Fruit fly (Drosophila melanogaster) whole organism, embryonic: ENCODE measurements around the gene CG15431.

Source experiments
- ATbp ChIP-seq: fragments of 200-800 bp; sonication (Bioruptor generic); optimal IDR thresholded peaks from 2 replicates; lab custom pipeline; 2017; ENCODE audit warnings: missing biosample characterization, mild to moderate bottlenecking, missing genetic modification characterization, missing genetic modification reagents
- Aef1 ChIP-seq: fragments of 200-800 bp; sonication (Bioruptor generic); IDR thresholded peaks from 3 replicates; pipeline ENCODE4 v1.3.6; 2022; ENCODE audit warnings: missing biosample characterization, missing genetic modification characterization
- BEAF-32 ChIP-seq: fragments of 200-800 bp; sonication (Bioruptor generic); optimal IDR thresholded peaks from 3 replicates; lab custom pipeline; 2017; ENCODE audit warnings: missing biosample characterization, missing genetic modification characterization, mild to moderate bottlenecking, moderate library complexity, missing genetic modification reagents
- CG11085 ChIP-seq: fragments of 200-800 bp; sonication (Bioruptor generic); IDR thresholded peaks from 2 replicates; pipeline ENCODE4 v1.3.6; 2022; ENCODE audit warnings: missing biosample characterization, missing genetic modification characterization
- CG11696 ChIP-seq: fragments of 200-800 bp; sonication (Bioruptor generic); IDR thresholded peaks from 2 replicates; pipeline ENCODE4 v1.3.6; 2022; ENCODE audit warnings: missing biosample characterization, missing genetic modification characterization
- CG12219 ChIP-seq: fragments of 200-800 bp; sonication (Bioruptor generic); optimal IDR thresholded peaks from 3 replicates; lab custom pipeline; 2018; ENCODE audit warnings: missing biosample characterization, mild to moderate bottlenecking, missing genetic modification characterization
- CG12236 ChIP-seq: fragments of 200-800 bp; sonication (Bioruptor generic); optimal IDR thresholded peaks from 2 replicates; lab custom pipeline; 2016; ENCODE audit warnings: missing biosample characterization, missing genetic modification characterization
- CG13123 ChIP-seq: fragments of 200-800 bp; sonication (Bioruptor generic); optimal IDR thresholded peaks from 2 replicates; lab custom pipeline; 2016; ENCODE audit warnings: missing biosample characterization, missing genetic modification characterization
- CG13894 ChIP-seq: fragments of 200-800 bp; sonication (Bioruptor generic); optimal IDR thresholded peaks from 3 replicates; lab custom pipeline; 2018; ENCODE audit warnings: missing biosample characterization, mild to moderate bottlenecking, missing genetic modification characterization, moderate library complexity
- CG14050 ChIP-seq: fragments of 200-800 bp; sonication (Bioruptor generic); IDR thresholded peaks from 3 replicates; pipeline ENCODE4 v1.3.6; 2022; ENCODE audit warnings: missing biosample characterization, missing genetic modification characterization
- CG16813 ChIP-seq: fragments of 200-800 bp; sonication (Bioruptor generic); IDR thresholded peaks from 3 replicates; pipeline ENCODE4 v1.3.6; 2022; ENCODE audit warnings: missing biosample characterization, missing genetic modification characterization; ENCODE audit not compliant: partially characterized antibody
- CG17359 ChIP-seq: fragments of 200-800 bp; sonication (Bioruptor generic); optimal IDR thresholded peaks from 3 replicates; lab custom pipeline; 2018; ENCODE audit warnings: missing biosample characterization, mild to moderate bottlenecking, missing genetic modification characterization, moderate library complexity
- CG17912 ChIP-seq: fragments of 200-800 bp; sonication (Bioruptor generic); optimal IDR thresholded peaks from 2 replicates; lab custom pipeline; 2018; ENCODE audit warnings: missing biosample characterization, mild to moderate bottlenecking, missing genetic modification characterization
- CG1792 ChIP-seq: fragments of 200-800 bp; sonication (Bioruptor generic); optimal IDR thresholded peaks from 2 replicates; lab custom pipeline; 2016; ENCODE audit warnings: missing biosample characterization, missing genetic modification characterization
- CG18619 ChIP-seq: fragments of 200-800 bp; sonication (Bioruptor generic); optimal IDR thresholded peaks from 3 replicates; lab custom pipeline; 2017; ENCODE audit warnings: missing biosample characterization, mild to moderate bottlenecking, missing genetic modification characterization
- CG30403 ChIP-seq: fragments of 200-800 bp; sonication (Bioruptor generic); optimal IDR thresholded peaks from 3 replicates; lab custom pipeline; 2016; ENCODE audit warnings: missing biosample characterization, missing genetic modification characterization
- CG33213 ChIP-seq: fragments of 200-800 bp; sonication (Bioruptor generic); optimal IDR thresholded peaks from 3 replicates; lab custom pipeline; 2016; ENCODE audit warnings: missing biosample characterization, missing genetic modification characterization
- CG3995 ChIP-seq: fragments of 200-800 bp; sonication (Bioruptor generic); optimal IDR thresholded peaks from 3 replicates; lab custom pipeline; 2016; ENCODE audit warnings: missing biosample characterization, missing genetic modification characterization
- CG43689 ChIP-seq: fragments of 200-800 bp; sonication (Bioruptor generic); IDR thresholded peaks from 2 replicates; pipeline ENCODE4 v1.3.6; 2022; ENCODE audit warnings: missing biosample characterization, missing genetic modification characterization
- CG4404 ChIP-seq: fragments of 200-800 bp; sonication (Bioruptor generic); IDR thresholded peaks from 2 replicates; pipeline ENCODE4 v1.3.6; 2022; ENCODE audit warnings: missing biosample characterization, missing genetic modification characterization
- CG6813 ChIP-seq: fragments of 200-800 bp; sonication (Bioruptor generic); optimal IDR thresholded peaks from 2 replicates; lab custom pipeline; 2017; ENCODE audit warnings: missing biosample characterization, missing genetic modification characterization, mild to moderate bottlenecking, moderate library complexity, missing genetic modification reagents
- CG7372 ChIP-seq: fragments of 200-800 bp; sonication (Bioruptor generic); IDR thresholded peaks from 2 replicates; pipeline ENCODE4 v1.3.6; 2022; ENCODE audit warnings: missing biosample characterization, missing genetic modification characterization
- CHES-1-like ChIP-seq: fragments of 200-800 bp; sonication (Bioruptor generic); optimal IDR thresholded peaks from 2 replicates; lab custom pipeline; 2016; ENCODE audit warnings: missing biosample characterization, missing genetic modification characterization
- D19B ChIP-seq: fragments of 200-800 bp; sonication (Bioruptor generic); optimal IDR thresholded peaks from 2 replicates; lab custom pipeline; 2017; ENCODE audit warnings: missing biosample characterization, mild to moderate bottlenecking, missing genetic modification characterization
- Elba2 ChIP-seq: fragments of 200-800 bp; sonication (Bioruptor generic); optimal IDR thresholded peaks from 3 replicates; lab custom pipeline; 2016; ENCODE audit warnings: missing biosample characterization, missing genetic modification characterization
- Gsc ChIP-seq: fragments of 200-800 bp; sonication (Bioruptor generic); IDR thresholded peaks from 2 replicates; pipeline ENCODE4 v1.3.6; 2022; ENCODE audit warnings: missing biosample characterization, missing genetic modification characterization
- HmgZ ChIP-seq: fragments of 200-800 bp; sonication (Bioruptor generic); optimal IDR thresholded peaks from 2 replicates; lab custom pipeline; 2018; ENCODE audit warnings: missing biosample characterization, mild to moderate bottlenecking, missing genetic modification characterization
- Hmr ChIP-seq: fragments of 200-800 bp; sonication (Bioruptor generic); optimal IDR thresholded peaks from 3 replicates; lab custom pipeline; 2017; ENCODE audit warnings: mild to moderate bottlenecking, missing biosample characterization, missing genetic modification reagents, missing genetic modification characterization
- Hr3 ChIP-seq: fragments of 200-800 bp; sonication (Bioruptor generic); optimal IDR thresholded peaks from 3 replicates; lab custom pipeline; 2016; ENCODE audit warnings: missing biosample characterization, missing genetic modification characterization
- Hr39 ChIP-seq: fragments of >200 bp; optimal IDR thresholded peaks from 2 replicates; lab custom pipeline; 2017
- MESR4 ChIP-seq: fragments of 200-800 bp; sonication (Bioruptor generic); optimal IDR thresholded peaks from 2 replicates; lab custom pipeline; 2018; ENCODE audit warnings: missing biosample characterization, mild to moderate bottlenecking, missing genetic modification characterization, moderate library complexity
- Scr ChIP-seq: fragments of 200-800 bp; sonication (Bioruptor generic); IDR thresholded peaks from 2 replicates; pipeline ENCODE4 v1.3.6; 2022; ENCODE audit warnings: missing biosample characterization, missing genetic modification characterization; ENCODE audit not compliant: partially characterized antibody
- Sin3A ChIP-seq: fragments of >200 bp; optimal IDR thresholded peaks from 2 replicates; lab custom pipeline; 2018
- Stat92E ChIP-seq, 3 experiments: fragments of >200 bp in 2 of 3; fragments of 200-800 bp in 1 of 3; sonication (Bioruptor generic) in 1 of 3; optimal IDR thresholded peaks; 2 replicates each; lab custom pipeline; 2017 to 2019; ENCODE audit warnings: missing biosample characterization in 3 of 3, missing genetic modification characterization in 3 of 3, mild to moderate bottlenecking in 1 of 3, moderate library complexity in 1 of 3
- bcd ChIP-seq: fragments of 200-800 bp; sonication (Bioruptor generic); optimal IDR thresholded peaks from 2 replicates; lab custom pipeline; 2017; ENCODE audit warnings: missing biosample characterization, mild to moderate bottlenecking, missing genetic modification characterization
- btn ChIP-seq: fragments of 200-800 bp; sonication (Bioruptor generic); optimal IDR thresholded peaks from 2 replicates; lab custom pipeline; 2016; ENCODE audit warnings: missing biosample characterization, missing genetic modification characterization
- ci ChIP-seq: fragments of 200-800 bp; sonication (Bioruptor generic); IDR thresholded peaks from 3 replicates; pipeline ENCODE4 v1.3.6; 2022; ENCODE audit warnings: missing biosample characterization, missing genetic modification characterization
- corto ChIP-seq: fragments of 200-800 bp; sonication (Bioruptor generic); optimal IDR thresholded peaks from 2 replicates; lab custom pipeline; 2016; ENCODE audit warnings: missing biosample characterization, mild to moderate bottlenecking, missing genetic modification characterization, moderate library complexity
- dati ChIP-seq: fragments of 200-800 bp; sonication (Bioruptor generic); IDR thresholded peaks from 2 replicates; pipeline ENCODE4 v1.3.6; 2022; ENCODE audit warnings: missing biosample characterization, missing genetic modification characterization
- dimm ChIP-seq: fragments of 200-800 bp; sonication (Bioruptor generic); IDR thresholded peaks from 2 replicates; pipeline ENCODE4 v1.3.6; 2022; ENCODE audit warnings: missing biosample characterization, missing genetic modification characterization
- eyg ChIP-seq: fragments of 200-800 bp; sonication (Bioruptor generic); optimal IDR thresholded peaks from 3 replicates; lab custom pipeline; 2016; ENCODE audit warnings: missing biosample characterization, missing genetic modification characterization
- fru ChIP-seq: fragments of >200 bp; optimal IDR thresholded peaks from 2 replicates; lab custom pipeline; 2017
- her ChIP-seq: fragments of 200-800 bp; sonication (Bioruptor generic); optimal IDR thresholded peaks from 2 replicates; lab custom pipeline; 2016; ENCODE audit warnings: missing biosample characterization, missing genetic modification characterization
- pan ChIP-seq, 4 experiments: fragments of >200 bp in 3 of 4; fragments of 200-800 bp in 1 of 4; sonication (Bioruptor generic) in 1 of 4; optimal IDR thresholded peaks in 3 of 4; IDR thresholded peaks in 1 of 4; 2 replicates each; pipeline versions ENCODE4 v1.3.6 to Lab custom; 2017 to 2022; ENCODE audit warnings: missing biosample characterization in 2 of 4, missing genetic modification characterization in 2 of 4, mixed read lengths in 1 of 4
- pb ChIP-seq: fragments of 200-800 bp; sonication (Bioruptor generic); optimal IDR thresholded peaks from 3 replicates; lab custom pipeline; 2016; ENCODE audit warnings: missing biosample characterization, missing genetic modification characterization
- schlank ChIP-seq: fragments of 200-800 bp; sonication (Bioruptor generic); optimal IDR thresholded peaks from 2 replicates; lab custom pipeline; 2018; ENCODE audit warnings: missing biosample characterization, mild to moderate bottlenecking, missing genetic modification characterization
- ssp ChIP-seq: fragments of 200-800 bp; sonication (Bioruptor generic); IDR thresholded peaks from 2 replicates; pipeline ENCODE4 v1.3.6; 2022; ENCODE audit warnings: missing biosample characterization, missing genetic modification characterization
- ttk ChIP-seq: fragments of 200-800 bp; sonication (Bioruptor generic); IDR thresholded peaks from 2 replicates; pipeline ENCODE4 v2.1.2; 2022; ENCODE audit warnings: missing biosample characterization, missing genetic modification characterization
- tx ChIP-seq: fragments of 200-800 bp; sonication (Bioruptor generic); optimal IDR thresholded peaks from 2 replicates; lab custom pipeline; 2016; ENCODE audit warnings: missing biosample characterization, missing genetic modification characterization
- vnd ChIP-seq: fragments of 200-800 bp; sonication (Bioruptor generic); IDR thresholded peaks from 3 replicates; pipeline ENCODE4 v1.3.6; 2022; ENCODE audit warnings: missing biosample characterization, missing genetic modification characterization; ENCODE audit not compliant: partially characterized antibody
- wor ChIP-seq: fragments of 200-800 bp; sonication (Bioruptor generic); IDR thresholded peaks from 2 replicates; pipeline ENCODE4 v1.3.6; 2022; ENCODE audit warnings: missing biosample characterization, missing genetic modification characterization
- zen ChIP-seq: fragments of 200-800 bp; sonication (Bioruptor generic); optimal IDR thresholded peaks from 3 replicates; lab custom pipeline; 2018; ENCODE audit warnings: missing biosample characterization, mild to moderate bottlenecking, missing genetic modification characterization, moderate library complexity

CG15431 gene

DNA sequence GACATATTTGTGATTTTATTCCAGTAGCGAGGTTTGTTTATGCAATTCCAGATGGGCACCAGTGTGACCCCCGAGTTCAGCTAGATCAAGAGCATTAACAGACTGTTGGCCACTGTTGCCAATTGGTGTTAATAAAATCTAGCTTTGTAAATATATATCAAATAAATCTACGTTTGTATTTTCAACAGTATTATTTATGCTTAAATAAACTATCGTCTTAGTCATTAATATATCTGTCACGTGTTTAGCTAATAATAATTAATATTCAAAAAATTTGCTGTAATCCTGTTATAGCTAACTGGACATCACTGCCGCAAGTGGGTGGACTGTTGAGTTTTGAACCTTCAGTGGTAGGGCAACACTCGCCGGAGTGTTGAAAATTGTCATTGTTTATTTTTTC lies 18.5 kb upstream of the CG15431 start, which contains the start of the genes mRpL27 and CG15435 (continued):
- TF ChIP-seq zen (tag; lab: Kevin White, UChicago), result peak; percentile 56
- TF ChIP-seq CG33213 (GFP tag; lab: Kevin White, UChicago), result no peak
- TF ChIP-seq CG11085 (GFP tag; lab: Robert Waterston, UW), result no peak
- no peak for TF ChIP-seq dimm (GFP tag; lab: Robert Waterston, UW)
- TF ChIP-seq pan (optimal IDR thresholded peaks at IDR 0.05; lab: Kevin White, UChicago), result no peak
- peak in 1 of 2 experiments; percentile 20 for TF ChIP-seq pan (GFP tag; optimal IDR thresholded peaks at IDR 0.05 in 1 of 2, IDR thresholded peaks at IDR 0.05 in 1 of 2)
- TF ChIP-seq CG4404 (GFP tag; lab: Robert Waterston, UW), result no peak
- TF ChIP-seq MESR4, result no peak
- TF ChIP-seq D19B, result no peak
- TF ChIP-seq bcd (GFP tag; lab: Kevin White, UChicago), result peak; percentile 58
- no peak for TF ChIP-seq fru (lab: Kevin White, UChicago)
- peak; percentile 81 for TF ChIP-seq HmgZ (tag; lab: Kevin White, UChicago)
- TF ChIP-seq btn (GFP tag; lab: Kevin White, UChicago), result no peak
- no peak for TF ChIP-seq CG7372 (GFP tag; lab: Robert Waterston, UW)
- no peak for TF ChIP-seq Gsc
- TF ChIP-seq her (GFP tag; lab: Kevin White, UChicago), result no peak
- TF ChIP-seq Sin3A (lab: Kevin White, UChicago), result peak; percentile 77
- peak in 1 of 3 experiments; percentile 60 for TF ChIP-seq Stat92E (GFP tag; optimal IDR thresholded peaks at IDR 0.05; lab: Kevin White, UChicago)
- TF ChIP-seq CG13123, result no peak
- no peak for TF ChIP-seq ci
- peak; percentile 4 for TF ChIP-seq CG3995
- no peak for TF ChIP-seq CG6813 (GFP tag; lab: Kevin White, UChicago)
- TF ChIP-seq Elba2 (GFP tag; lab: Kevin White, UChicago), result peak; percentile 22
- no peak for TF ChIP-seq ttk (GFP tag; lab: Robert Waterston, UW)
- peak; percentile 42 for TF ChIP-seq Hr3
- TF ChIP-seq Scr (GFP tag; lab: Robert Waterston, UW), result peak; percentile 41; the same call in 1 of the 2 replicates
- TF ChIP-seq CG30403 (GFP tag; lab: Kevin White, UChicago), result peak; percentile 54
- no peak for TF ChIP-seq vnd (GFP tag; lab: Robert Waterston, UW)
- no peak for TF ChIP-seq eyg (GFP tag; lab: Kevin White, UChicago)
- TF ChIP-seq CHES-1-like, result no peak
- no peak for TF ChIP-seq CG12236 (GFP tag; lab: Kevin White, UChicago)
- TF ChIP-seq schlank (tag; lab: Kevin White, UChicago), result no peak
- peak; percentile 2 for TF ChIP-seq CG12219
- TF ChIP-seq CG18619, result no peak
- no peak for TF ChIP-seq dati (GFP tag; lab: Robert Waterston, UW)
- no peak for TF ChIP-seq Hr39
- TF ChIP-seq CG17359 (tag; lab: Kevin White, UChicago), result no peak
- TF ChIP-seq Aef1 (GFP tag; lab: Robert Waterston, UW), result no peak
- no peak for TF ChIP-seq CG11696 (GFP tag; lab: Robert Waterston, UW)
- peak; percentile 27 for TF ChIP-seq CG17912 (GFP tag; lab: Kevin White, UChicago)
- TF ChIP-seq CG16813 (GFP tag; lab: Robert Waterston, UW), result no peak
- no peak for TF ChIP-seq corto (GFP tag; lab: Kevin White, UChicago)
- TF ChIP-seq CG1792 (GFP tag; lab: Kevin White, UChicago), result no peak
- no peak for TF ChIP-seq wor (GFP tag; lab: Robert Waterston, UW)
- TF ChIP-seq BEAF-32 (GFP tag; lab: Kevin White, UChicago), result peak; percentile 35
- TF ChIP-seq CG14050 (GFP tag; lab: Robert Waterston, UW), result no peak
- TF ChIP-seq ATbp (GFP tag; lab: Kevin White, UChicago), result no peak
- peak; percentile 31 for TF ChIP-seq CG13894 (tag; lab: Kevin White, UChicago)
- TF ChIP-seq Hmr (GFP tag; lab: Kevin White, UChicago), result peak; percentile 44
- no peak for TF ChIP-seq CG43689 (GFP tag; lab: Robert Waterston, UW)
- no peak for TF ChIP-seq ssp (GFP tag; lab: Robert Waterston, UW)
- no peak for TF ChIP-seq tx (GFP tag; lab: Kevin White, UChicago)
- no peak for TF ChIP-seq pb (GFP tag; lab: Kevin White, UChicago)
